Fruit fly (Drosophila melanogaster): Measurements from ENCODE around the gene Top2.

Gene Top2

dm6 chr2L:19425765-19426329 is 27.4 kb downstream of the Top2 start (continued):
- no peak for TF ChIP-seq jim (GFP tag; optimal IDR thresholded peaks at IDR 0.05)

- TF ChIP-seq Hr83 (GFP tag; optimal IDR thresholded peaks at IDR 0.05; ENCODE audit: poor library complexity, severe bottlenecking) (peak; percentile 28), br (GFP tag; optimal IDR thresholded peaks at IDR 0.05) (no peak), h (GFP tag; optimal IDR thresholded peaks at IDR 0.05) (peak; percentile 5)
Measured at dm6 chr2L:19425105-19425504, 28.2 kb downstream of the Top2 start.

- TF ChIP-seq GATAd (GFP tag; optimal IDR thresholded peaks at IDR 0.05) (no peak), dmrt93B (GFP tag; optimal IDR thresholded peaks at IDR 0.05) (no peak), Rel (GFP tag; optimal IDR thresholded peaks at IDR 0.05) (no peak), Rel (tag; optimal IDR thresholded peaks at IDR 0.05) (no peak), Myc (optimal IDR thresholded peaks at IDR 0.05) (no peak), Abd-B (GFP tag; optimal IDR thresholded peaks at IDR 0.05) (no peak), CG32264 (GFP tag; optimal IDR thresholded peaks at IDR 0.05) (no peak), Vsx2 (GFP tag; optimal IDR thresholded peaks at IDR 0.05; ENCODE audit: partially characterized antibody) (no peak), Mio (GFP tag; optimal IDR thresholded peaks at IDR 0.05) (no peak), CrebA (GFP tag; optimal IDR thresholded peaks at IDR 0.05; ENCODE audit: borderline replicate concordance) (no peak)
Measured at dm6 chr2L:19424307-19424902, 28.9 kb downstream of the Top2 start.

dm6 chr2L:19423467-19424122 is 29.7 kb downstream of the Top2 start, which contains the start of the genes Alp12 and CG13085:
Gene Alp12, plus strand, starts transcription at chr2L:19424050.
Gene CG13085, plus strand, starts transcription at chr2L:19424050.
- TF ChIP-seq lola (GFP tag; optimal IDR thresholded peaks at IDR 0.05) (no peak), tai (GFP tag; optimal IDR thresholded peaks at IDR 0.05) (no peak), fru (GFP tag; optimal IDR thresholded peaks at IDR 0.05) (peak; percentile 96), N (GFP tag; optimal IDR thresholded peaks at IDR 0.05) (no peak), CG9705 (GFP tag; optimal IDR thresholded peaks at IDR 0.05) (peak; percentile 81), psq (GFP tag; optimal IDR thresholded peaks at IDR 0.05) (peak; percentile 90), Rel (GFP tag; optimal IDR thresholded peaks at IDR 0.05) (peak; percentile 60), Rel (tag; optimal IDR thresholded peaks at IDR 0.05) (peak; percentile 58), dsf (GFP tag; optimal IDR thresholded peaks at IDR 0.05; ENCODE audit: borderline replicate concordance) (peak; percentile 62), Sp1 (GFP tag; optimal IDR thresholded peaks at IDR 0.05) (peak; percentile 96), Hr78 (GFP tag; optimal IDR thresholded peaks at IDR 0.05) (no peak), sv (GFP tag; optimal IDR thresholded peaks at IDR 0.05) (peak; percentile 97), CrebA (GFP tag; optimal IDR thresholded peaks at IDR 0.05; ENCODE audit: borderline replicate concordance) (no peak), Myc (optimal IDR thresholded peaks at IDR 0.05) (no peak), Dif (GFP tag; optimal IDR thresholded peaks at IDR 0.05; ENCODE audit: partially characterized antibody) (peak; percentile 98), sage (GFP tag; optimal IDR thresholded peaks at IDR 0.05) (peak; percentile 80), ey (GFP tag; optimal IDR thresholded peaks at IDR 0.05) (peak; percentile 94), Jra (GFP tag; optimal IDR thresholded peaks at IDR 0.05) (peak; percentile 73), OdsH (GFP tag; optimal IDR thresholded peaks at IDR 0.05) (peak; percentile 94), Dfd (GFP tag; optimal IDR thresholded peaks at IDR 0.05) (no peak), br (GFP tag; optimal IDR thresholded peaks at IDR 0.05) (peak; percentile 92), Vsx2 (GFP tag; optimal IDR thresholded peaks at IDR 0.05; ENCODE audit: partially characterized antibody) (peak; percentile 45), HLH106 (tag; optimal IDR thresholded peaks at IDR 0.05) (peak; percentile 93), pan (optimal IDR thresholded peaks at IDR 0.05) (no peak), foxo (GFP tag; optimal IDR thresholded peaks at IDR 0.05) (peak; percentile 29 to 94), brk (GFP tag; optimal IDR thresholded peaks at IDR 0.05) (peak; percentile 83), Hnf4 (GFP tag; optimal IDR thresholded peaks at IDR 0.05) (peak; percentile 84), rgr (GFP tag; optimal IDR thresholded peaks at IDR 0.05) (peak; percentile 94), CG32264 (GFP tag; optimal IDR thresholded peaks at IDR 0.05) (peak; percentile 65), Hr83 (GFP tag; optimal IDR thresholded peaks at IDR 0.05; ENCODE audit: poor library complexity, severe bottlenecking) (peak; percentile 87), woc (GFP tag; optimal IDR thresholded peaks at IDR 0.05) (peak; percentile 73), h (GFP tag; optimal IDR thresholded peaks at IDR 0.05) (peak; percentile 94), jim (GFP tag; optimal IDR thresholded peaks at IDR 0.05) (no peak), dmrt93B (GFP tag; optimal IDR thresholded peaks at IDR 0.05) (peak; percentile 90), Mio (GFP tag; optimal IDR thresholded peaks at IDR 0.05) (peak; percentile 33), dl (GFP tag; optimal IDR thresholded peaks at IDR 0.05; ENCODE audit: insufficient read depth in 1 of 2, partially characterized antibody in 2 of 2) (peak; percentile 89 to 97)

Measured in whole organism, wandering third instar larva.